Fruit fly (Drosophila melanogaster): ENCODE results near the gene PQBP1.
A peak's percentile ranks its signal among the peaks of the same experiment; 100 is the strongest.

PQBP1 gene

DNA sequence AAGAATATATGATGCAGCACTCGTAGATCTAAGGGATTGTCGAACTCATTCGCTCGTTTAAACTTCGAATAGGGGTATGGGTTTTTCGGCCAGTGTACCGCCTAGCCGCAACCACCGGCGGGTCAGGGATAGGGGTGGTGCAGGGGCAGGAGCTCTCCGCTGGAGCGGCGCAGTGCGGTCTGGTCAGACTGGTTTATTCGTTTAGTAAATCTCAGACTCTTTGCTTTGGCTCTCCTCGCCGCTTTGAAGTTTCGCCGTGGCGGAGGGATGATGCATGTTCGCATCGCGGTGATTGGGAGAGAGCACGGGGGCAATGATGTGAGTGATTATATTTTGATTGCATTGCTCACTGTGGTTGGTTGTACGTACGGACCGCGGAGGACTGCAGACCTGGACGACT, 16.8 kb downstream of the PQBP1 start, which contains the start of gene fd96Ca:
Gene fd96Ca, plus strand, starts transcription at position 337 of the 400 bp plus-strand sequence.
- no peak for TF ChIP-seq CG17801 (GFP tag; optimal IDR thresholded peaks at IDR 0.05; ENCODE audit: partially characterized antibody)

DNA sequence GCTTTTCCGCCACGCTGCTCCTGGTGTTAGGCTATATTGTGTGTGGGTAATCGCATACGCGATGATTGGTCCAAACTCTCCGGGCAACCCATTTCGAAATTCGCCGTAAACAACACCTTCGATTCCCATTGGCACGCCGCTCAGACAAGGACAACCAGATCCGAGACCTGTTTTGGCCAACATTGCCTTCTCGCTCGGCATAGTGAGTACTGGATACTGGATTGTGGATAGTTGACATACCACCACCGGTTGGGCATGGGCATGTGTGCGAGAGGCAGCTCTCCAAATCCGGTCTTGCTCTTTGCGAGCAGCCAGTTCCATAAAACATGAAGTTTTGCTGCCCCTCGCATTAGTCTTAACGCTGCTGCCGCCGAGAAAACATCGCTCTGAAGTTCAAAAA, 29.0 kb downstream of the PQBP1 start, which contains the start of gene fd96Cb:
Gene fd96Cb, plus strand, starts transcription at position 374 of the 400 bp plus-strand sequence.
- TF ChIP-seq CG17801 (GFP tag; optimal IDR thresholded peaks at IDR 0.05; ENCODE audit: partially characterized antibody), result no peak

DNA sequence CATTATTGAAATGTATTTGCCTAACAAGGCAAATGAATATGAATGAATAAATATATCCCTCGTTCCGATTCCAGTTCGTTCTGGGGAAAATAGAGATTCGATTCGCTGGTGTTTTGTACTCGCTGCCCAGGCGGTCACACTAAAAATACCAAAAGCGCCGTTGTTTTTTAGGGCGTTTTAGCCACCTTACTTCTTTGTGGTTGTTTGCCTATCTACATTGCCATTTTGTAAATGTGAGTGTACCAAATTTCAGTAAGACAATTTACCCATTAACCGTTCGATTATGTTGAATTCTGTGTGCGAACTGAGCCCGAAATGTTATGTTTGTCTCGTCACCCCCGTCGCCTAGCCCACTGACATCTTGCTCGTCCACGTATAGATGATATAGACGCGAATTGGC, 31.9 kb downstream of the PQBP1 start, which contains the start of the genes CG33095 and CG33096:
Gene CG33095, plus strand, starts transcription at position 187 of the 400 bp plus-strand sequence.
Gene CG33096, plus strand, starts transcription at position 187 of the 400 bp plus-strand sequence.
- TF ChIP-seq CG17801 (GFP tag; optimal IDR thresholded peaks at IDR 0.05; ENCODE audit: partially characterized antibody), result peak; percentile 20

DNA sequence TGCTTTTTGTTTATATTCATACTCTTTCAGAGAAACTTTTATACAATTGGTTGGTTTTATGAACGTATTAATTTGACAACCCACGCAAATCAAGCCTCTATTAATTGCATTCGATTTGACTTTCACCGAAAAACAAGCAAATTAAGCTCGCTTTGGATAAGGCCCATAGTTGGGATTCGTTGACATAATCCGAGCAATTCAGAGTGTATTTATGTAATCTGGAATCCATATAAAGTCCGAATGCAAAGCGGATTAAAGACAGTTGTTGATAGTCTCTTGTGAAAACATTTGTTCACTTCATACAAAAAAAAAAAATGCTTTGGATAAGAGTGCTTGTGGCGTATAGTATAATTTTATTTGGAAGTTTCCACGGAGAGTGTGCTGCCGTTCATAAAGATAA, 36.7 kb downstream of the PQBP1 start, which contains the start of gene CG45095:
Gene CG45095, plus strand, starts transcription at position 301 of the 400 bp plus-strand sequence.
- TF ChIP-seq CG17801 (GFP tag; optimal IDR thresholded peaks at IDR 0.05; ENCODE audit: partially characterized antibody), result no peak

DNA sequence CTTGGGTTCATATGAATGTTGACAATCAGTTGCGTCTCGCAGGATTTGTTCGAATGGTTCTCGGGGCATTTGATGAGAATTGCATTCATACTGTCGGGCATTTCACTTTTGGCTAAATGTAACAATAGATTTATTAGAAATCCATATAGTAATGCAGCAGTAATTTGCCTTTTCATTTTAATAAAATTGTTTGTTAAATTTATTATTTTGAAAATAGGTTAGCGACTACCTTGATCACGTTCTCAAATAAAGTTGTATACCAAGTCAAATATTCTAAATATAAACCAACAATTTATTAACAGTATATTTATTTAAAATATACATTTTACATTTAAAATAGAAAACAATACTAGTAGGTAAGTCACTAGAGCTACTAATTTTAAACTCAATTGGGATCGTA, 43.3 kb downstream of the PQBP1 start, which contains the start of gene CG34027:
Gene CG34027, minus strand, starts transcription at position 101 of the 400 bp plus-strand sequence.
- TF ChIP-seq CG17801 (GFP tag; optimal IDR thresholded peaks at IDR 0.05; ENCODE audit: partially characterized antibody), result no peak

DNA sequence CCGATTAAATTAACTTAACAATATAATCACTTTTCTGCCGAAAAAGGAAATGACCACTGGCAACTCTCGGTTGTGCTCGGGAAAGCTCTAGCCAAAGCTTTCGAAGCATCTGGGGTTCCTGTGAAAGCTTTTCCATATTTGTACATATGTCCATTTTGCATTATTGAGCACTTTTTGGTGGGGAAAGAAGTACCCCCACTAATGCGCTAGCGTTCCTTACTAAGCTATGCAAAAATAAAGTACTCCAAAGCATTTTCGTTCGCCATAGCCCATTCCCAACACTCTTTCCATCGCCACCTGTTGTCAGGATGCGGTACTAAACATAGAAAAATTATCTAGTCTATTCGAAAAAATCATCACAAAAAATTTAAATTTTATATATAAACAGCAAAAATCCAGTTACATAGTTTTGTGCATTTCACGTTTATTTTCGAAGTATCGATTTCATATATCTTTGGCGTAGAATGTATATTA, 46.9 kb downstream of the PQBP1 start, which contains the start of gene Nepl16:
Gene Nepl16, minus strand, starts transcription at position 51 of the 474 bp plus-strand sequence.
- no peak for TF ChIP-seq CG17801 (GFP tag; optimal IDR thresholded peaks at IDR 0.05; ENCODE audit: partially characterized antibody)

All from ovary, adult (tissue).